Worm (Caenorhabditis elegans) whole organism, L1 larva: ENCODE measurements around the gene F19B6.10.
A peak's percentile ranks its signal among the peaks of the same experiment; 100 is the strongest.

Experiments used
- C16A3.4 ChIP-seq: fragments of 150-350 bp; optimal IDR thresholded peaks from 2 replicates; lab custom pipeline; 2014; ENCODE audit warnings: missing biosample characterization, missing genetic modification characterization
- C34B4.2 ChIP-seq: sonication (generic microtip); optimal IDR thresholded peaks from 2 replicates; lab custom pipeline; 2017; ENCODE audit warnings: mild to moderate bottlenecking, missing genetic modification characterization, missing compliant biosample characterization
- F16B12.6 ChIP-seq: fragments of 150-350 bp; optimal IDR thresholded peaks from 2 replicates; lab custom pipeline; 2014; ENCODE audit warnings: missing biosample characterization, missing genetic modification characterization
- Y116A8C.19 ChIP-seq: sonication (generic microtip); optimal IDR thresholded peaks from 2 replicates; lab custom pipeline; 2016; ENCODE audit warnings: missing compliant biosample characterization, missing genetic modification characterization, borderline replicate concordance
- aha-1 ChIP-seq: fragments of 150-350 bp; optimal IDR thresholded peaks from 2 replicates; lab custom pipeline; 2014; ENCODE audit warnings: missing biosample characterization, missing genetic modification characterization
- alr-1 ChIP-seq: fragments of 200-800 bp; sonication (Bioruptor generic); optimal IDR thresholded peaks from 2 replicates; lab custom pipeline; 2018; ENCODE audit warnings: borderline replicate concordance, mild to moderate bottlenecking, missing genetic modification characterization, missing compliant biosample characterization
- blmp-1 ChIP-seq: fragments of 150-350 bp; optimal IDR thresholded peaks from 2 replicates; lab custom pipeline; 2014; ENCODE audit warnings: missing biosample characterization, missing genetic modification characterization
- ceh-63 ChIP-seq: fragments of 200-800 bp; sonication (Bioruptor generic); optimal IDR thresholded peaks from 2 replicates; lab custom pipeline; 2018; ENCODE audit warnings: mild to moderate bottlenecking, missing genetic modification characterization, missing compliant biosample characterization
- ceh-8 ChIP-seq: fragments of 200-800 bp; sonication (Bioruptor generic); optimal IDR thresholded peaks from 2 replicates; lab custom pipeline; 2018; ENCODE audit warnings: mild to moderate bottlenecking, missing genetic modification characterization, moderate library complexity, missing compliant biosample characterization
- ceh-88 ChIP-seq: fragments of 200-800 bp; sonication (Bioruptor generic); IDR thresholded peaks from 2 replicates; pipeline ENCODE4 v1.3.6; 2022; ENCODE audit warnings: missing genetic modification characterization, missing compliant biosample characterization
- dpl-1 ChIP-seq, 3 experiments: fragments of 150-350 bp in 2 of 3; sonication (generic microtip) in 1 of 3; optimal IDR thresholded peaks; 2 replicates each; lab custom pipeline; 2014 to 2017; ENCODE audit warnings: missing biosample characterization in 3 of 3, missing genetic modification characterization in 3 of 3, missing genetic modification reagents in 3 of 3
- efl-1 ChIP-seq, 4 experiments: fragments of 150-350 bp; optimal IDR thresholded peaks in 3 of 4; peaks in 1 of 4; 1 replicate in 1 of 4; 2 replicates in 3 of 4; lab custom pipeline; 2014; ENCODE audit warnings: missing biosample characterization in 2 of 4, missing genetic modification characterization in 2 of 4, missing genetic modification reagents in 2 of 4
- efl-3 ChIP-seq: fragments of 200-800 bp; sonication (Bioruptor generic); optimal IDR thresholded peaks from 2 replicates; lab custom pipeline; 2018; ENCODE audit warnings: mild to moderate bottlenecking, missing genetic modification characterization, missing compliant biosample characterization
- elt-3 ChIP-seq, 6 experiments: fragments of 150-350 bp in 1 of 6; sonication (generic microtip); optimal IDR thresholded peaks; 2 replicates each; lab custom pipeline; 2017 to 2018; ENCODE audit warnings: missing biosample characterization in 6 of 6, missing genetic modification characterization in 6 of 6, inconsistent platforms in 1 of 6
- fkh-10 ChIP-seq: sonication (generic microtip); optimal IDR thresholded peaks from 2 replicates; lab custom pipeline; 2017; ENCODE audit warnings: missing biosample characterization, missing genetic modification reagents, missing genetic modification characterization
- fkh-4 ChIP-seq: sonication (generic microtip); optimal IDR thresholded peaks from 2 replicates; lab custom pipeline; 2016; ENCODE audit warnings: missing compliant biosample characterization, missing genetic modification characterization, borderline replicate concordance
- fkh-8 ChIP-seq: sonication (generic microtip); optimal IDR thresholded peaks from 2 replicates; lab custom pipeline; 2016; ENCODE audit warnings: mild to moderate bottlenecking, missing genetic modification characterization, missing compliant biosample characterization
- hlh-4 ChIP-seq: sonication (generic microtip); optimal IDR thresholded peaks from 2 replicates; lab custom pipeline; 2016; ENCODE audit warnings: mild to moderate bottlenecking, missing genetic modification characterization, missing compliant biosample characterization
- irx-1 ChIP-seq: sonication (generic microtip); optimal IDR thresholded peaks from 2 replicates; lab custom pipeline; 2016; ENCODE audit warnings: missing genetic modification characterization, missing compliant biosample characterization
- isw-1 ChIP-seq: fragments of 200-800 bp; sonication (Bioruptor generic); IDR thresholded peaks from 2 replicates; pipeline ENCODE4 v1.3.6; 2022; ENCODE audit warnings: missing genetic modification characterization, missing compliant biosample characterization
- lin-13 ChIP-seq: fragments of 150-350 bp; optimal IDR thresholded peaks from 2 replicates; lab custom pipeline; 2014; ENCODE audit warnings: missing biosample characterization, missing genetic modification reagents, missing genetic modification characterization
- lin-14 ChIP-seq: fragments of 200-800 bp; sonication (Bioruptor generic); optimal IDR thresholded peaks from 2 replicates; lab custom pipeline; 2018; ENCODE audit warnings: mild to moderate bottlenecking, missing genetic modification characterization, moderate library complexity, missing compliant biosample characterization
- lin-15B ChIP-seq: fragments of 150-350 bp; sonication (generic microtip); optimal IDR thresholded peaks from 3 replicates; lab custom pipeline; 2014; ENCODE audit warnings: missing biosample characterization, missing genetic modification characterization
- lin-35 ChIP-seq, 2 experiments: fragments of 150-350 bp; optimal IDR thresholded peaks; 2 replicates each; lab custom pipeline; 2014; ENCODE audit warnings: missing biosample characterization in 2 of 2, missing genetic modification characterization in 2 of 2, missing genetic modification reagents in 2 of 2
- lin-39 ChIP-seq: fragments of 150-350 bp; optimal IDR thresholded peaks from 2 replicates; lab custom pipeline; 2014; ENCODE audit warnings: missing biosample characterization, missing genetic modification reagents, missing genetic modification characterization
- lir-3 ChIP-seq: sonication (generic microtip); optimal IDR thresholded peaks from 2 replicates; lab custom pipeline; 2016; ENCODE audit warnings: mild to moderate bottlenecking, missing genetic modification characterization, moderate library complexity, missing compliant biosample characterization; ENCODE audit not compliant: poor library complexity
- lsy-2 ChIP-seq, 2 experiments: fragments of 150-350 bp; optimal IDR thresholded peaks; 2 replicates each; lab custom pipeline; 2014; ENCODE audit warnings: missing biosample characterization in 2 of 2, missing genetic modification characterization in 2 of 2
- mab-9 ChIP-seq: fragments of 200-800 bp; sonication (Bioruptor generic); IDR thresholded peaks from 2 replicates; pipeline ENCODE4 v1.3.6; 2022; ENCODE audit warnings: missing genetic modification reagents, missing genetic modification characterization, missing compliant biosample characterization
- mef-2 ChIP-seq: fragments of 150-350 bp; optimal IDR thresholded peaks from 2 replicates; lab custom pipeline; 2014; ENCODE audit warnings: missing biosample characterization, missing genetic modification characterization
- mep-1 ChIP-seq: fragments of 150-350 bp; optimal IDR thresholded peaks from 2 replicates; lab custom pipeline; 2014; ENCODE audit warnings: missing biosample characterization, missing genetic modification characterization
- nhr-11 ChIP-seq: fragments of 150-350 bp; optimal IDR thresholded peaks from 2 replicates; lab custom pipeline; 2014; ENCODE audit warnings: missing biosample characterization, missing genetic modification characterization
- nhr-237 ChIP-seq: fragments of 150-350 bp; optimal IDR thresholded peaks from 2 replicates; lab custom pipeline; 2014; ENCODE audit warnings: missing biosample characterization, missing genetic modification characterization
- nhr-71 ChIP-seq: sonication (generic microtip); optimal IDR thresholded peaks from 2 replicates; lab custom pipeline; 2016; ENCODE audit warnings: mild to moderate bottlenecking, missing genetic modification characterization, moderate library complexity, missing compliant biosample characterization
- nhr-76 ChIP-seq: sonication (generic microtip); optimal IDR thresholded peaks from 2 replicates; lab custom pipeline; 2017; ENCODE audit warnings: missing biosample characterization, missing genetic modification characterization
- pag-3 ChIP-seq: sonication (generic microtip); optimal IDR thresholded peaks from 2 replicates; lab custom pipeline; 2017; ENCODE audit warnings: missing genetic modification characterization, mild to moderate bottlenecking, missing compliant biosample characterization, antibody characterized with exemption, borderline replicate concordance; ENCODE audit not compliant: insufficient read depth
- pax-3 ChIP-seq: fragments of 200-800 bp; sonication (Bioruptor generic); optimal IDR thresholded peaks from 2 replicates; lab custom pipeline; 2018; ENCODE audit warnings: mild to moderate bottlenecking, missing genetic modification characterization, moderate library complexity, missing compliant biosample characterization
- pqm-1 ChIP-seq: sonication (generic microtip); optimal IDR thresholded peaks from 3 replicates; lab custom pipeline; 2017; ENCODE audit warnings: missing biosample characterization, missing genetic modification characterization
- rnt-1 ChIP-seq: sonication (generic microtip); optimal IDR thresholded peaks from 2 replicates; lab custom pipeline; 2016; ENCODE audit warnings: mild to moderate bottlenecking, missing genetic modification characterization, moderate library complexity, missing compliant biosample characterization
- skn-1 ChIP-seq: fragments of 150-350 bp; optimal IDR thresholded peaks from 2 replicates; lab custom pipeline; 2014; ENCODE audit warnings: missing biosample characterization, missing genetic modification characterization
- snpc-4 ChIP-seq: fragments of 150-350 bp; optimal IDR thresholded peaks from 2 replicates; lab custom pipeline; 2014; ENCODE audit warnings: missing biosample characterization, missing genetic modification characterization
- sox-4 ChIP-seq: sonication (generic microtip); optimal IDR thresholded peaks from 2 replicates; lab custom pipeline; 2016; ENCODE audit warnings: missing genetic modification characterization, missing compliant biosample characterization
- sup-37 ChIP-seq: fragments of 200-800 bp; sonication (Bioruptor generic); optimal IDR thresholded peaks from 2 replicates; lab custom pipeline; 2018; ENCODE audit warnings: mild to moderate bottlenecking, missing genetic modification characterization, missing compliant biosample characterization
- swsn-7 ChIP-seq: sonication (generic microtip); optimal IDR thresholded peaks from 2 replicates; lab custom pipeline; 2016; ENCODE audit warnings: missing genetic modification characterization, missing compliant biosample characterization
- tlp-1 ChIP-seq: fragments of 150-350 bp; optimal IDR thresholded peaks from 2 replicates; lab custom pipeline; 2014; ENCODE audit warnings: missing biosample characterization, missing genetic modification characterization
- unc-30 ChIP-seq: sonication (generic microtip); optimal IDR thresholded peaks from 2 replicates; lab custom pipeline; 2017; ENCODE audit warnings: missing biosample characterization, missing genetic modification characterization
- unc-62 ChIP-seq: fragments of 150-350 bp; optimal IDR thresholded peaks from 2 replicates; lab custom pipeline; 2014; ENCODE audit warnings: missing biosample characterization, missing genetic modification reagents, missing genetic modification characterization
- unc-86 ChIP-seq: sonication (generic microtip); optimal IDR thresholded peaks from 2 replicates; lab custom pipeline; 2016; ENCODE audit warnings: missing genetic modification characterization, missing compliant biosample characterization
- unc-98 ChIP-seq: fragments of 200-800 bp; sonication (Bioruptor generic); IDR thresholded peaks from 2 replicates; pipeline ENCODE4 v1.3.6; 2022; ENCODE audit warnings: missing genetic modification characterization, missing compliant biosample characterization
- vab-15 ChIP-seq: sonication (generic microtip); optimal IDR thresholded peaks from 2 replicates; lab custom pipeline; 2017; ENCODE audit warnings: missing genotype, mild to moderate bottlenecking, missing genetic modification characterization, missing compliant biosample characterization
- xbp-1 ChIP-seq: sonication (generic microtip); optimal IDR thresholded peaks from 2 replicates; lab custom pipeline; 2016; ENCODE audit warnings: missing genetic modification characterization, missing compliant biosample characterization
- zag-1 ChIP-seq: fragments of 150-350 bp; optimal IDR thresholded peaks from 2 replicates; lab custom pipeline; 2014; ENCODE audit warnings: missing biosample characterization, missing genetic modification characterization
- ztf-4 ChIP-seq: fragments of 150-350 bp; optimal IDR thresholded peaks from 2 replicates; lab custom pipeline; 2014; ENCODE audit warnings: missing biosample characterization, missing genetic modification characterization

Gene F19B6.10

ce11 chrIV:12371879-12372278 lies 34.9 kb downstream of the F19B6.10 start, which contains the start of gene wdr-46 (continued):
- TF ChIP-seq pag-3 (tag; lab: Kevin White, UChicago) (no peak), lin-35 (GFP tag; optimal IDR thresholded peaks at IDR 0.05; lab: Kevin White, UChicago) (peak; percentile 98 to 99), C16A3.4 (tag; lab: Kevin White, UChicago) (peak; percentile 87), ztf-4 (tag; lab: Kevin White, UChicago) (peak; percentile 65), F16B12.6 (tag; lab: Kevin White, UChicago) (peak; percentile 98), ceh-63 (GFP tag; lab: Kevin White, UChicago) (no peak), dpl-1 (GFP tag; optimal IDR thresholded peaks at IDR 0.05; lab: Kevin White, UChicago) (peak; percentile 98 to 99 (median 99)), nhr-76 (tag; lab: Kevin White, UChicago) (no peak), lir-3 (tag; lab: Kevin White, UChicago) (peak; percentile 54), unc-62 (GFP tag; lab: Kevin White, UChicago) (no peak), vab-15 (tag; lab: Kevin White, UChicago) (peak; percentile 15), lin-14 (GFP tag; lab: Kevin White, UChicago) (peak; percentile 82), mep-1 (tag; lab: Kevin White, UChicago) (peak; percentile 93), hlh-4 (no peak), mef-2 (tag; lab: Kevin White, UChicago) (no peak), pqm-1 (no peak), lin-13 (GFP tag; lab: Kevin White, UChicago) (peak; percentile 68), unc-98 (GFP tag; lab: Robert Waterston, UW) (peak; percentile 11; the same call in 1 of the 2 replicates), pax-3 (tag; lab: Kevin White, UChicago) (peak; percentile 59), ceh-88 (GFP tag; lab: Robert Waterston, UW) (peak; percentile 63), sup-37 (GFP tag; lab: Kevin White, UChicago) (peak; percentile 38), fkh-4 (tag; lab: Kevin White, UChicago) (peak; percentile 42), efl-1 (optimal IDR thresholded peaks at IDR 0.05; lab: Kevin White, UChicago) (peak; percentile 88 to 99), efl-1 (GFP tag; optimal IDR thresholded peaks at IDR 0.05 in 1 of 2; lab: Kevin White, UChicago) (peak; percentile 99 to 100), fkh-10 (GFP tag; lab: Kevin White, UChicago) (peak; percentile 48), unc-30 (no peak), xbp-1 (tag; lab: Kevin White, UChicago) (peak; percentile 89), sox-4 (tag; lab: Kevin White, UChicago) (peak; percentile 45), elt-3 (tag; optimal IDR thresholded peaks at IDR 0.05; lab: Kevin White, UChicago) (peak in 3 of 6 experiments; percentile 56 to 83 (median 66)), lsy-2 (tag; optimal IDR thresholded peaks at IDR 0.05; lab: Kevin White, UChicago) (peak; percentile 100), swsn-7 (tag; lab: Kevin White, UChicago) (peak; percentile 87), ceh-8 (GFP tag; lab: Kevin White, UChicago) (peak; percentile 76), nhr-11 (tag; lab: Kevin White, UChicago) (peak; percentile 59), nhr-237 (tag; lab: Kevin White, UChicago) (peak; percentile 62), efl-3 (GFP tag; lab: Kevin White, UChicago) (peak; percentile 18), skn-1 (peak; percentile 88), nhr-71 (tag; lab: Kevin White, UChicago) (peak; percentile 91), mab-9 (peak; percentile 70; the same call in 1 of the 2 replicates), lin-39 (peak; percentile 83), alr-1 (tag; lab: Kevin White, UChicago) (no peak), lin-15B (tag; lab: Kevin White, UChicago) (peak; percentile 71), fkh-8 (tag; lab: Kevin White, UChicago) (peak; percentile 65), C34B4.2 (tag; lab: Kevin White, UChicago) (no peak), Y116A8C.19 (tag; lab: Kevin White, UChicago) (no peak), unc-86 (tag; lab: Kevin White, UChicago) (peak; percentile 86), blmp-1 (tag; lab: Kevin White, UChicago) (no peak), zag-1 (peak; percentile 11), aha-1 (no peak), irx-1 (tag; lab: Kevin White, UChicago) (peak; percentile 63), rnt-1 (tag; lab: Kevin White, UChicago) (peak; percentile 90), tlp-1 (tag; lab: Kevin White, UChicago) (no peak), snpc-4 (peak; percentile 70), isw-1 (GFP tag; lab: Robert Waterston, UW) (peak; percentile 88)
